Fruit fly (Drosophila melanogaster): ENCODE data around the gene Wnt4.

Wnt4 gene

dm6 chr2L:7295924-7296323 lies 19.0 kb upstream of the Wnt4 start (continued):
- TF ChIP-seq CG4617 (GFP tag; optimal IDR thresholded peaks at IDR 0.05; ENCODE audit: borderline replicate concordance) (no peak), Sry-β (GFP tag; optimal IDR thresholded peaks at IDR 0.05) (peak; percentile 13), salm (tag; optimal IDR thresholded peaks at IDR 0.05) (peak; percentile 74), az2 (GFP tag; optimal IDR thresholded peaks at IDR 0.05) (peak; percentile 80), Rfx (GFP tag; IDR thresholded peaks at IDR 0.05) (no peak), Kr (GFP tag; optimal IDR thresholded peaks at IDR 0.05) (no peak), Mes4 (GFP tag; optimal IDR thresholded peaks at IDR 0.05) (peak; percentile 28), CG1602 (GFP tag; optimal IDR thresholded peaks at IDR 0.05) (peak; percentile 65), aop (GFP tag; IDR thresholded peaks at IDR 0.05) (0 out of 2 replicates have a peak, but pooled peaks have one; percentile 3), tap (tag; optimal IDR thresholded peaks at IDR 0.05) (peak; percentile 71), CG3838 (GFP tag; optimal IDR thresholded peaks at IDR 0.05) (no peak), ac (GFP tag; optimal IDR thresholded peaks at IDR 0.05) (peak; percentile 85), CG11093 (GFP tag; IDR thresholded peaks at IDR 0.05) (peak; percentile 61; the same call in 1 of the 3 replicates), otp (GFP tag; IDR thresholded peaks at IDR 0.05) (peak; percentile 65; the same call in 1 of the 3 replicates), Dip3 (GFP tag; optimal IDR thresholded peaks at IDR 0.05) (no peak), sr (GFP tag; IDR thresholded peaks at IDR 0.05) (no peak), CkIIα-i1 (GFP tag; IDR thresholded peaks at IDR 0.05) (no peak), CG18764 (GFP tag; optimal IDR thresholded peaks at IDR 0.05) (peak; percentile 47), CG31224 (GFP tag; IDR thresholded peaks at IDR 0.05) (no peak), CG10274 (GFP tag; optimal IDR thresholded peaks at IDR 0.05) (no peak), D19A (tag; optimal IDR thresholded peaks at IDR 0.05) (peak; percentile 80), Ssrp (tag; optimal IDR thresholded peaks at IDR 0.05) (peak; percentile 84), ase (GFP tag; IDR thresholded peaks at IDR 0.05) (0 out of 3 replicates have a peak, but pooled peaks have one; percentile 59), ewg (GFP tag; optimal IDR thresholded peaks at IDR 0.05) (peak; percentile 65), CG2678 (tag; optimal IDR thresholded peaks at IDR 0.05) (peak; percentile 79), CG10147 (GFP tag; optimal IDR thresholded peaks at IDR 0.05) (peak; percentile 21), so (GFP tag; IDR thresholded peaks at IDR 0.05) (peak; percentile 77; the same call in 2 of the 3 replicates), Ptx1 (GFP tag; IDR thresholded peaks at IDR 0.05) (peak; percentile 78), CG10959 (GFP tag; IDR thresholded peaks at IDR 0.05) (peak; percentile 65), kni (GFP tag; optimal IDR thresholded peaks at IDR 0.05) (peak; percentile 20), Dref (GFP tag; IDR thresholded peaks at IDR 0.05) (no peak), oc (tag; optimal IDR thresholded peaks at IDR 0.05) (peak; percentile 64), psq (GFP tag; optimal IDR thresholded peaks at IDR 0.05) (no peak), CG14965 (GFP tag; optimal IDR thresholded peaks at IDR 0.05; ENCODE audit: borderline replicate concordance) (no peak), CG12299 (tag; optimal IDR thresholded peaks at IDR 0.05) (peak; percentile 34), Meics (GFP tag; optimal IDR thresholded peaks at IDR 0.05) (peak; percentile 20), CG5245 (GFP tag; optimal IDR thresholded peaks at IDR 0.05) (peak; percentile 63), Bgb (GFP tag; IDR thresholded peaks at IDR 0.05; ENCODE audit: partially characterized antibody) (no peak), esg (GFP tag; conservative IDR thresholded peaks at IDR 0.05) (peak; percentile 68), da (GFP tag; optimal IDR thresholded peaks at IDR 0.05) (no peak), PHDP (tag; optimal IDR thresholded peaks at IDR 0.05) (peak; percentile 69), CG7786 (GFP tag; optimal IDR thresholded peaks at IDR 0.05) (peak; percentile 12), prd (optimal IDR thresholded peaks at IDR 0.05) (no peak), prd (GFP tag; IDR thresholded peaks at IDR 0.05) (peak; percentile 93), CG33213 (GFP tag; optimal IDR thresholded peaks at IDR 0.05) (peak; percentile 6), CG13775 (GFP tag; optimal IDR thresholded peaks at IDR 0.05) (peak; percentile 69), CG8281 (tag; optimal IDR thresholded peaks at IDR 0.05) (peak; percentile 39), slp2 (GFP tag; optimal IDR thresholded peaks at IDR 0.05) (peak; percentile 11), Nf-YA (GFP tag; IDR thresholded peaks at IDR 0.05) (peak; percentile 51; the same call in 1 of the 2 replicates), onecut (GFP tag; IDR thresholded peaks at IDR 0.05) (peak; percentile 65), CG2199 (GFP tag; IDR thresholded peaks at IDR 0.05) (no peak), CG31365 (tag; optimal IDR thresholded peaks at IDR 0.05) (peak; percentile 12)

Data from whole organism, embryonic.